Worm (Caenorhabditis elegans) whole organism, young adult: ENCODE measurements around the gene nduf-9.

ENCODE experiments used
- B0019.2 ChIP-seq: fragments of 200-800 bp; sonication (Bioruptor generic); conservative IDR thresholded peaks from 2 replicates; pipeline ENCODE4 v1.3.6; 2022; ENCODE audit warnings: missing genetic modification reagents, missing genetic modification characterization, missing compliant biosample characterization
- B0261.1 ChIP-seq: sonication (generic microtip); optimal IDR thresholded peaks from 2 replicates; lab custom pipeline; 2016; ENCODE audit warnings: mild to moderate bottlenecking, missing genetic modification characterization, moderate library complexity, missing compliant biosample characterization
- F10E7.11 ChIP-seq: sonication (generic microtip); optimal IDR thresholded peaks from 2 replicates; lab custom pipeline; 2017; ENCODE audit warnings: mild to moderate bottlenecking, missing genetic modification characterization, moderate library complexity, missing compliant biosample characterization
- F39B2.1 ChIP-seq: fragments of 200-800 bp; sonication (Bioruptor generic); IDR thresholded peaks from 2 replicates; pipeline ENCODE4 v1.3.6; 2022; ENCODE audit warnings: missing genetic modification reagents, missing genetic modification characterization, missing compliant biosample characterization
- T07F8.4 ChIP-seq: sonication (generic microtip); optimal IDR thresholded peaks from 2 replicates; lab custom pipeline; 2016; ENCODE audit warnings: mild to moderate bottlenecking, missing genetic modification characterization, moderate library complexity, missing compliant biosample characterization
- T26A5.8 ChIP-seq: sonication (generic microtip); optimal IDR thresholded peaks from 2 replicates; lab custom pipeline; 2016; ENCODE audit warnings: missing genetic modification characterization, missing compliant biosample characterization
- Y53F4B.3 ChIP-seq: fragments of 200-800 bp; sonication (Bioruptor generic); IDR thresholded peaks from 2 replicates; pipeline ENCODE4 v1.3.6; 2022; ENCODE audit warnings: missing genetic modification reagents, missing genetic modification characterization, missing compliant biosample characterization
- Y56A3A.18 ChIP-seq: fragments of 200-800 bp; sonication (Bioruptor generic); IDR thresholded peaks from 2 replicates; pipeline ENCODE4 v1.3.6; 2022; ENCODE audit warnings: missing genetic modification reagents, missing genetic modification characterization, missing compliant biosample characterization
- ZK185.1 ChIP-seq: sonication (generic microtip); optimal IDR thresholded peaks from 2 replicates; lab custom pipeline; 2016; ENCODE audit warnings: mild to moderate bottlenecking, missing genetic modification characterization, missing compliant biosample characterization; ENCODE audit not compliant: poor library complexity, severe bottlenecking
- akir-1 ChIP-seq: fragments of 200-800 bp; sonication (Bioruptor generic); optimal IDR thresholded peaks from 2 replicates; lab custom pipeline; 2018; ENCODE audit warnings: mild to moderate bottlenecking, missing genetic modification characterization, moderate library complexity, missing compliant biosample characterization
- ama-1 ChIP-seq, 3 experiments: fragments of 150-350 bp in 1 of 3; sonication (generic microtip) in 2 of 3; optimal IDR thresholded peaks; 2 replicates each; lab custom pipeline; 2014 to 2018; ENCODE audit warnings: missing biosample characterization in 2 of 3, missing genetic modification characterization in 2 of 3, missing genetic modification reagents in 2 of 3
- aptf-2 ChIP-seq: fragments of 200-800 bp; sonication (Bioruptor generic); conservative IDR thresholded peaks from 2 replicates; pipeline ENCODE4 v1.3.6; 2022; ENCODE audit warnings: missing genetic modification reagents, missing genetic modification characterization, missing compliant biosample characterization
- athp-1 ChIP-seq: sonication (generic microtip); optimal IDR thresholded peaks from 2 replicates; lab custom pipeline; 2017; ENCODE audit warnings: mild to moderate bottlenecking, missing genetic modification characterization, missing compliant biosample characterization
- attf-5 ChIP-seq: fragments of 200-800 bp; sonication (Bioruptor generic); optimal IDR thresholded peaks from 2 replicates; lab custom pipeline; 2018; ENCODE audit warnings: mild to moderate bottlenecking, missing genetic modification characterization, missing compliant biosample characterization
- bed-1 ChIP-seq: fragments of 200-800 bp; sonication (Bioruptor generic); IDR thresholded peaks from 2 replicates; pipeline ENCODE4 v1.3.6; 2022; ENCODE audit warnings: missing genetic modification reagents, missing genetic modification characterization, missing compliant biosample characterization
- bed-2 ChIP-seq: fragments of 200-800 bp; sonication (Bioruptor generic); IDR thresholded peaks from 2 replicates; pipeline ENCODE4 v1.3.6; 2022; ENCODE audit warnings: missing genetic modification reagents, missing genetic modification characterization, missing compliant biosample characterization
- ccch-3 ChIP-seq: fragments of 200-800 bp; sonication (Bioruptor generic); optimal IDR thresholded peaks from 2 replicates; lab custom pipeline; 2018; ENCODE audit warnings: mild to moderate bottlenecking, missing genetic modification characterization, missing compliant biosample characterization
- cebp-1 ChIP-seq, 2 experiments: fragments of 200-800 bp in 1 of 2; sonication (Bioruptor generic) in 1 of 2; sonication (generic microtip) in 1 of 2; IDR thresholded peaks in 1 of 2; optimal IDR thresholded peaks in 1 of 2; 2 replicates each; pipeline versions ENCODE4 v1.3.6 to Lab custom; 2017 to 2022; ENCODE audit warnings: missing compliant biosample characterization in 2 of 2, missing genetic modification characterization in 2 of 2, mild to moderate bottlenecking in 1 of 2, missing genetic modification reagents in 1 of 2, moderate library complexity in 1 of 2
- cebp-2 ChIP-seq: fragments of 200-800 bp; sonication (Bioruptor generic); IDR thresholded peaks from 2 replicates; pipeline ENCODE4 v1.3.6; 2022; ENCODE audit warnings: missing genetic modification characterization, missing compliant biosample characterization
- ceh-100 ChIP-seq: fragments of 200-800 bp; sonication (Bioruptor generic); IDR thresholded peaks from 2 replicates; pipeline ENCODE4 v1.3.6; 2022; ENCODE audit warnings: missing genetic modification reagents, missing genetic modification characterization, missing compliant biosample characterization
- ceh-40 ChIP-seq: fragments of 200-800 bp; sonication (Bioruptor generic); IDR thresholded peaks from 2 replicates; pipeline ENCODE4 v1.3.6; 2022; ENCODE audit warnings: missing genetic modification characterization, missing compliant biosample characterization
- ceh-58 ChIP-seq: fragments of 200-800 bp; sonication (Bioruptor generic); IDR thresholded peaks from 2 replicates; pipeline ENCODE4 v1.3.6; 2022; ENCODE audit warnings: missing genetic modification characterization, missing compliant biosample characterization
- dpl-1 ChIP-seq: fragments of 150-350 bp; optimal IDR thresholded peaks from 2 replicates; lab custom pipeline; 2014; ENCODE audit warnings: missing biosample characterization, missing genetic modification reagents, missing genetic modification characterization
- efl-1 ChIP-seq: fragments of 150-350 bp; optimal IDR thresholded peaks from 2 replicates; lab custom pipeline; 2014; ENCODE audit warnings: missing biosample characterization, missing genetic modification reagents, missing genetic modification characterization
- ets-4 ChIP-seq: fragments of 200-800 bp; sonication (Bioruptor generic); optimal IDR thresholded peaks from 2 replicates; lab custom pipeline; 2018; ENCODE audit warnings: mild to moderate bottlenecking, missing genetic modification characterization, missing compliant biosample characterization
- gei-17 ChIP-seq: fragments of 200-800 bp; sonication (Bioruptor generic); optimal IDR thresholded peaks from 2 replicates; lab custom pipeline; 2018; ENCODE audit warnings: mild to moderate bottlenecking, missing genetic modification characterization, missing compliant biosample characterization
- him-1 ChIP-seq: sonication (generic microtip); optimal IDR thresholded peaks from 2 replicates; lab custom pipeline; 2016; ENCODE audit warnings: missing genotype, missing genetic modification reagents, missing genetic modification characterization, missing compliant biosample characterization
- hmg-1.2 ChIP-seq: fragments of 200-800 bp; sonication (Bioruptor generic); IDR thresholded peaks from 2 replicates; pipeline ENCODE4 v1.3.6; 2022; ENCODE audit warnings: missing genetic modification reagents, missing genetic modification characterization, missing compliant biosample characterization
- let-607 ChIP-seq, 2 experiments: fragments of 200-800 bp in 1 of 2; sonication (Bioruptor generic) in 1 of 2; sonication (generic microtip) in 1 of 2; optimal IDR thresholded peaks; 2 replicates each; lab custom pipeline; 2016 to 2018; ENCODE audit warnings: mild to moderate bottlenecking in 2 of 2, missing compliant biosample characterization in 2 of 2, missing genetic modification characterization in 2 of 2, moderate library complexity in 2 of 2, missing genotype in 1 of 2
- lin-26 ChIP-seq: fragments of 200-800 bp; sonication (Bioruptor generic); IDR thresholded peaks from 2 replicates; pipeline ENCODE4 v1.3.6; 2022; ENCODE audit warnings: missing genetic modification reagents, missing genetic modification characterization, missing compliant biosample characterization
- lin-35 ChIP-seq, 3 experiments: fragments of 150-350 bp in 2 of 3; sonication (generic microtip) in 1 of 3; optimal IDR thresholded peaks; 2 replicates each; lab custom pipeline; 2014 to 2018; ENCODE audit warnings: missing biosample characterization in 3 of 3, missing genetic modification characterization in 3 of 3, missing genetic modification reagents in 3 of 3
- lin-54 ChIP-seq: fragments of 200-800 bp; sonication (Bioruptor generic); optimal IDR thresholded peaks from 2 replicates; lab custom pipeline; 2018; ENCODE audit warnings: mild to moderate bottlenecking, missing genetic modification characterization, missing compliant biosample characterization
- lir-1 ChIP-seq: fragments of 200-800 bp; sonication (Bioruptor generic); conservative IDR thresholded peaks from 2 replicates; pipeline ENCODE4 v1.3.6; 2022; ENCODE audit warnings: missing genetic modification reagents, missing genetic modification characterization, missing compliant biosample characterization
- lsy-27 ChIP-seq: sonication (generic microtip); optimal IDR thresholded peaks from 2 replicates; lab custom pipeline; 2017; ENCODE audit warnings: missing genetic modification characterization, mild to moderate bottlenecking, missing compliant biosample characterization, antibody characterized with exemption, missing genotype, borderline replicate concordance; ENCODE audit not compliant: insufficient read depth
- madf-10 ChIP-seq: sonication (generic microtip); optimal IDR thresholded peaks from 2 replicates; lab custom pipeline; 2016; ENCODE audit warnings: mild to moderate bottlenecking, missing genetic modification characterization, missing compliant biosample characterization
- madf-6 ChIP-seq: fragments of 200-800 bp; sonication (Bioruptor generic); IDR thresholded peaks from 2 replicates; pipeline ENCODE4 v1.3.6; 2022; ENCODE audit warnings: missing genetic modification reagents, missing genetic modification characterization, missing compliant biosample characterization
- madf-8 ChIP-seq: fragments of 200-800 bp; sonication (Bioruptor generic); conservative IDR thresholded peaks from 2 replicates; pipeline ENCODE4 v1.3.6; 2022; ENCODE audit warnings: missing genetic modification reagents, missing genetic modification characterization, missing compliant biosample characterization
- mcd-1 ChIP-seq: fragments of 200-800 bp; sonication (Bioruptor generic); IDR thresholded peaks from 2 replicates; pipeline ENCODE4 v1.3.6; 2022; ENCODE audit warnings: missing genetic modification reagents, missing genetic modification characterization, missing compliant biosample characterization
- nhr-179 ChIP-seq: sonication (generic microtip); optimal IDR thresholded peaks from 2 replicates; lab custom pipeline; 2016; ENCODE audit warnings: mild to moderate bottlenecking, missing genetic modification characterization, missing compliant biosample characterization
- nhr-80 ChIP-seq: sonication (generic microtip); optimal IDR thresholded peaks from 2 replicates; lab custom pipeline; 2016; ENCODE audit warnings: missing genetic modification characterization, missing compliant biosample characterization
- pha-4 ChIP-seq: fragments of 150-350 bp; sonication (generic microtip); optimal IDR thresholded peaks from 2 replicates; lab custom pipeline; 2014; ENCODE audit warnings: missing biosample characterization, missing genetic modification reagents, missing genetic modification characterization
- snpc-1.3 ChIP-seq: sonication (generic microtip); optimal IDR thresholded peaks from 2 replicates; lab custom pipeline; 2017; ENCODE audit warnings: missing genetic modification characterization, mild to moderate bottlenecking, missing compliant biosample characterization, antibody characterized with exemption, moderate library complexity, missing genotype, missing genetic modification reagents; ENCODE audit not compliant: insufficient read depth
- somi-1 ChIP-seq: fragments of 200-800 bp; sonication (Bioruptor generic); optimal IDR thresholded peaks from 2 replicates; lab custom pipeline; 2018; ENCODE audit warnings: mild to moderate bottlenecking, missing genetic modification characterization, missing compliant biosample characterization
- tbx-9 ChIP-seq: sonication (generic microtip); optimal IDR thresholded peaks from 2 replicates; lab custom pipeline; 2016; ENCODE audit warnings: borderline replicate concordance, missing genetic modification characterization, inconsistent platforms, missing compliant biosample characterization
- tlf-1 ChIP-seq: fragments of 200-800 bp; sonication (Bioruptor generic); optimal IDR thresholded peaks from 2 replicates; lab custom pipeline; 2018; ENCODE audit warnings: mild to moderate bottlenecking, missing genetic modification characterization, missing compliant biosample characterization
- unc-130 ChIP-seq: sonication (generic microtip); optimal IDR thresholded peaks from 2 replicates; lab custom pipeline; 2016; ENCODE audit warnings: missing genetic modification reagents, missing genetic modification characterization, missing compliant biosample characterization
- xnd-1 ChIP-seq: sonication (generic microtip); optimal IDR thresholded peaks from 2 replicates; lab custom pipeline; 2016; ENCODE audit warnings: missing genotype, missing genetic modification reagents, missing genetic modification characterization, missing compliant biosample characterization
- ztf-18 ChIP-seq: sonication (generic microtip); optimal IDR thresholded peaks from 2 replicates; lab custom pipeline; 2016; ENCODE audit warnings: missing genotype, mild to moderate bottlenecking, missing genetic modification characterization, missing compliant biosample characterization

Gene nduf-9

DNA sequence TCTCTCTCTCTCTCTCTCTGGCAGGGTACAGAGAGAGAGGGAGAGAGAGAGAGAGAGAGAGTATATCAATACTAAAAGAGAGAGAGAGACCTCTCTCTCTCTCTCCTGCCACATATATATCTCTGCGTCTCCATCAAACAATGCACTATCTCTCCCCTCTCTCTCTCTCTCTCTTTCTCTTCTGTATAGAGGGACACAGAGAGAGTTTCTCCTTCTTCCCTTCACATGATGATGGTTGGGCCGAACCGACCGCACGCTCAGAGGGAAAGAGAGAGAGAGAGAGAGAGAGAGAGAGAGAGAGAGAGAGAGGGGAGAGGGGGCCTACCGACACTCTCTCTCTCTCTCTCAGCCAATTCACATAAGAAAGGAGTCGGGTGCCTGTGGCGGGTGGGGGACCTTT is 23.3 kb upstream of the nduf-9 start (continued):
- TF ChIP-seq hmg-1.2 (peak; percentile 86), nhr-80 (tag; lab: Kevin White, UChicago) (peak; percentile 58), Y56A3A.18 (GFP tag; lab: Robert Waterston, UW) (0 out of 2 replicates have a peak, but pooled peaks have one; percentile 30), ZK185.1 (tag; lab: Kevin White, UChicago) (no peak), F10E7.11 (no peak), bed-2 (GFP tag; lab: Robert Waterston, UW) (no peak), madf-8 (no peak), dpl-1 (GFP tag; lab: Kevin White, UChicago) (no peak), F39B2.1 (GFP tag; lab: Robert Waterston, UW) (no peak), ceh-100 (GFP tag; lab: Robert Waterston, UW) (no peak), unc-130 (no peak), lsy-27 (tag; lab: Kevin White, UChicago) (no peak), cebp-2 (GFP tag; lab: Robert Waterston, UW) (no peak), cebp-1 (GFP tag; IDR thresholded peaks at IDR 0.05; lab: Robert Waterston, UW) (no peak), cebp-1 (tag; optimal IDR thresholded peaks at IDR 0.05; lab: Kevin White, UChicago) (peak; percentile 73), aptf-2 (GFP tag; lab: Robert Waterston, UW) (no peak), ama-1 (optimal IDR thresholded peaks at IDR 0.05; lab: Kevin White, UChicago) (no peak), ama-1 (GFP tag; optimal IDR thresholded peaks at IDR 0.05; lab: Kevin White, UChicago) (no peak), lin-54 (peak; percentile 20), nhr-179 (tag; lab: Kevin White, UChicago) (no peak), gei-17 (GFP tag; lab: Kevin White, UChicago) (no peak), pha-4 (tag; lab: Kevin White, UChicago) (no peak), ceh-40 (no peak), let-607 (tag; optimal IDR thresholded peaks at IDR 0.05; lab: Kevin White, UChicago) (no peak), tlf-1 (GFP tag; lab: Kevin White, UChicago) (no peak), attf-5 (GFP tag; lab: Kevin White, UChicago) (peak; percentile 35), snpc-1.3 (tag; lab: Kevin White, UChicago) (no peak), T07F8.4 (tag; lab: Kevin White, UChicago) (no peak), lin-35 (GFP tag; optimal IDR thresholded peaks at IDR 0.05; lab: Kevin White, UChicago) (peak in 1 of 3 experiments; percentile 6), bed-1 (GFP tag; lab: Robert Waterston, UW) (no peak), ets-4 (peak; percentile 15), athp-1 (tag; lab: Kevin White, UChicago) (no peak), Y53F4B.3 (GFP tag; lab: Robert Waterston, UW) (no peak), mcd-1 (GFP tag; lab: Robert Waterston, UW) (no peak), tbx-9 (tag; lab: Kevin White, UChicago) (no peak), lin-26 (GFP tag; lab: Robert Waterston, UW) (0 out of 2 replicates have a peak, but pooled peaks have one; percentile 15), efl-1 (no peak), lir-1 (GFP tag; lab: Robert Waterston, UW) (no peak), him-1 (tag; lab: Kevin White, UChicago) (no peak), ccch-3 (GFP tag; lab: Kevin White, UChicago) (no peak), B0019.2 (GFP tag; lab: Robert Waterston, UW) (no peak), madf-10 (tag; lab: Kevin White, UChicago) (no peak), madf-6 (GFP tag; lab: Robert Waterston, UW) (no peak), T26A5.8 (tag; lab: Kevin White, UChicago) (no peak), ztf-18 (tag; lab: Kevin White, UChicago) (no peak), akir-1 (GFP tag; lab: Kevin White, UChicago) (no peak), xnd-1 (tag; lab: Kevin White, UChicago) (no peak), ceh-58 (GFP tag; lab: Robert Waterston, UW) (no peak), somi-1 (GFP tag; lab: Kevin White, UChicago) (peak; percentile 90), B0261.1 (tag; lab: Kevin White, UChicago) (no peak)
